Fruit fly (Drosophila melanogaster): ENCODE data around the gene CG15399.

DNA sequence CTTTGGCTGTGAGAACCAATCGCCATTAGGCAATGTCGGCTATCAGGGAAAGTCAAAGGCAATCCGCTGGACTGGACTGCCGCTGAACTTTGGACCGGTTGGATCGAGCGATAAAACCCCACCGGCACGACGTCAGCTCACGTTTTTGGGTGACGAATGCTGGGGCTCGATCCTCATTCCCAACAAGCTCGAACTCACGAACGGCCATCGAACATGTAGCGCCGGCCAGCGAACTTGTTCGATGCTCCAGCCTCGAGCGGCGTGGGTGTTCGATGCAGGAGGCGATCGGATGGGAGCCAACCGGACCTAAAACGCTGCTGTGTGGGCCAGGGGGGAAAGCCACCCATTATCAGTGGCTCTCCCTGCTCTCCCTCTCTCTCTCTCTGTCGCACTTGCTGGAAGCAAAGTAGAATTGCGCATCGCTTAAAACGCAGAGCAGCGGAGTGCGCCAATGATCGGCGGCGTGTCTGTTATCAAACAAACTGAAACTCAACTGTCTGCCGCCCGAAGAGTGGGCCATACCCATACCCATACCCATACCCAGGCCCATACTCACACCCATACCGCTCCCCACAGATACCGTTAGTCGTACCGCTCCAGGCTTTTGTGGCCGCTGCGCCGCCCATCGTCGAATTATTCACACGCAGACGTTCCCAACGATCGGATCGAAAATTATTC lies 33.2 kb upstream of the CG15399 start, which contains the start of gene daw:
- TF ChIP-seq OdsH (GFP tag; optimal IDR thresholded peaks at IDR 0.05) (no peak), CG16779 (tag; optimal IDR thresholded peaks at IDR 0.05) (peak; percentile 76), Ets21C (GFP tag; optimal IDR thresholded peaks at IDR 0.05) (no peak), Smox (GFP tag; optimal IDR thresholded peaks at IDR 0.05) (peak; percentile 10)

Data from whole organism, prepupa.